Fruit fly (Drosophila melanogaster): ENCODE measurements around the gene CCT7.

dm6 chr3R:8853706-8854105 is 52.3 kb downstream of the CCT7 start:
- TF ChIP-seq bab1 (GFP tag; optimal IDR thresholded peaks at IDR 0.05) (no peak), pad (GFP tag; optimal IDR thresholded peaks at IDR 0.05) (no peak), CG5204 (GFP tag; optimal IDR thresholded peaks at IDR 0.05) (no peak), Hr96 (GFP tag; optimal IDR thresholded peaks at IDR 0.05) (no peak), Crg-1 (GFP tag; optimal IDR thresholded peaks at IDR 0.05) (no peak), CG33017 (tag; optimal IDR thresholded peaks at IDR 0.05) (no peak), CG11617 (GFP tag; optimal IDR thresholded peaks at IDR 0.05) (no peak)
